Fruit fly (Drosophila melanogaster) whole organism, embryonic: ENCODE measurements around the gene Rbbp5.

Experiments used
- Adf1 ChIP-seq: fragments of 200-800 bp; sonication (Bioruptor generic); IDR thresholded peaks from 2 replicates; pipeline ENCODE4 v1.3.6; 2022; ENCODE audit warnings: missing biosample characterization, missing genetic modification characterization
- Atf6 ChIP-seq: fragments of 200-800 bp; sonication (Bioruptor generic); IDR thresholded peaks from 2 replicates; pipeline ENCODE4 v1.3.6; 2022; ENCODE audit warnings: missing biosample characterization, missing genetic modification characterization
- Blimp-1 ChIP-seq: fragments of 200-800 bp; sonication (Bioruptor generic); optimal IDR thresholded peaks from 3 replicates; lab custom pipeline; 2018; ENCODE audit warnings: missing biosample characterization, missing genetic modification characterization, mild to moderate bottlenecking, moderate library complexity, missing genetic modification reagents
- C15 ChIP-seq: fragments of 200-800 bp; sonication (Bioruptor generic); IDR thresholded peaks from 3 replicates; pipeline ENCODE4 v1.3.6; 2022; ENCODE audit warnings: missing biosample characterization, missing genetic modification characterization
- CG1024 ChIP-seq: fragments of 200-800 bp; sonication (Bioruptor generic); IDR thresholded peaks from 2 replicates; pipeline ENCODE4 v1.3.6; 2022; ENCODE audit warnings: missing biosample characterization, missing genetic modification characterization
- CG11723 ChIP-seq: fragments of 200-800 bp; sonication (Bioruptor generic); optimal IDR thresholded peaks from 2 replicates; lab custom pipeline; 2017; ENCODE audit warnings: missing biosample characterization, mild to moderate bottlenecking, missing genetic modification characterization
- CG12236 ChIP-seq: fragments of 200-800 bp; sonication (Bioruptor generic); optimal IDR thresholded peaks from 2 replicates; lab custom pipeline; 2016; ENCODE audit warnings: missing biosample characterization, missing genetic modification characterization
- CG13424 ChIP-seq: fragments of 200-800 bp; sonication (Bioruptor generic); optimal IDR thresholded peaks from 2 replicates; lab custom pipeline; 2019; ENCODE audit warnings: missing biosample characterization, mild to moderate bottlenecking, missing genetic modification characterization, moderate library complexity
- CG14667 ChIP-seq: fragments of 200-800 bp; sonication (Bioruptor generic); IDR thresholded peaks from 2 replicates; pipeline ENCODE4 v1.3.6; 2022; ENCODE audit warnings: missing biosample characterization, missing genetic modification characterization
- CG15514 ChIP-seq: fragments of 200-800 bp; sonication (Bioruptor generic); optimal IDR thresholded peaks from 3 replicates; lab custom pipeline; 2017; ENCODE audit warnings: missing biosample characterization, missing genetic modification characterization, mild to moderate bottlenecking, moderate library complexity, missing genetic modification reagents
- CG2889 ChIP-seq: fragments of 200-800 bp; sonication (Bioruptor generic); IDR thresholded peaks from 3 replicates; pipeline ENCODE4 v1.3.6; 2022; ENCODE audit warnings: missing biosample characterization, missing genetic modification characterization
- CG30020 ChIP-seq: fragments of 200-800 bp; optimal IDR thresholded peaks from 2 replicates; lab custom pipeline; 2019; ENCODE audit warnings: missing biosample characterization, mild to moderate bottlenecking, missing genetic modification characterization, moderate library complexity
- CG31224 ChIP-seq: fragments of 200-800 bp; sonication (Bioruptor generic); IDR thresholded peaks from 2 replicates; pipeline ENCODE4 v1.3.6; 2022; ENCODE audit warnings: missing biosample characterization, missing genetic modification characterization
- CG31441 ChIP-seq: fragments of 200-800 bp; sonication (Bioruptor generic); IDR thresholded peaks from 2 replicates; pipeline ENCODE4 v1.3.6; 2022; ENCODE audit warnings: missing biosample characterization, missing genetic modification characterization
- CG3847 ChIP-seq: fragments of 200-800 bp; sonication (Bioruptor generic); IDR thresholded peaks from 2 replicates; pipeline ENCODE4 v1.3.6; 2022; ENCODE audit warnings: missing biosample characterization, missing genetic modification characterization
- CG3995 ChIP-seq: fragments of 200-800 bp; sonication (Bioruptor generic); optimal IDR thresholded peaks from 3 replicates; lab custom pipeline; 2016; ENCODE audit warnings: missing biosample characterization, missing genetic modification characterization
- CG42726 ChIP-seq: fragments of 200-800 bp; sonication (Bioruptor generic); IDR thresholded peaks from 2 replicates; pipeline ENCODE4 v1.3.6; 2022; ENCODE audit warnings: missing biosample characterization, missing genetic modification characterization; ENCODE audit not compliant: partially characterized antibody
- CG4404 ChIP-seq: fragments of 200-800 bp; sonication (Bioruptor generic); IDR thresholded peaks from 2 replicates; pipeline ENCODE4 v1.3.6; 2022; ENCODE audit warnings: missing biosample characterization, missing genetic modification characterization
- CG4707 ChIP-seq: fragments of 200-800 bp; sonication (Bioruptor generic); optimal IDR thresholded peaks from 2 replicates; lab custom pipeline; 2018; ENCODE audit warnings: missing biosample characterization, mild to moderate bottlenecking, missing genetic modification characterization, moderate library complexity
- CG6254 ChIP-seq: fragments of 200-800 bp; sonication (Bioruptor generic); optimal IDR thresholded peaks from 3 replicates; lab custom pipeline; 2017; ENCODE audit warnings: mild to moderate bottlenecking, missing biosample characterization, missing genetic modification reagents, missing genetic modification characterization
- CG6813 ChIP-seq: fragments of 200-800 bp; sonication (Bioruptor generic); optimal IDR thresholded peaks from 2 replicates; lab custom pipeline; 2017; ENCODE audit warnings: missing biosample characterization, missing genetic modification characterization, mild to moderate bottlenecking, moderate library complexity, missing genetic modification reagents
- CG7556 ChIP-seq: fragments of 200-800 bp; sonication (Bioruptor generic); optimal IDR thresholded peaks from 2 replicates; lab custom pipeline; 2017; ENCODE audit warnings: missing biosample characterization, mild to moderate bottlenecking, missing genetic modification characterization
- CG8388 ChIP-seq: fragments of 200-800 bp; sonication (Bioruptor generic); optimal IDR thresholded peaks from 2 replicates; lab custom pipeline; 2019; ENCODE audit warnings: missing biosample characterization, mild to moderate bottlenecking, missing genetic modification characterization, moderate library complexity
- CG9727 ChIP-seq: fragments of 200-800 bp; sonication (Bioruptor generic); optimal IDR thresholded peaks from 3 replicates; lab custom pipeline; 2017; ENCODE audit warnings: missing biosample characterization, mild to moderate bottlenecking, missing genetic modification characterization
- Camta ChIP-seq: fragments of 200-800 bp; sonication (Bioruptor generic); optimal IDR thresholded peaks from 2 replicates; lab custom pipeline; 2016; ENCODE audit warnings: missing biosample characterization, missing genetic modification characterization
- E2f1 ChIP-seq: fragments of 200-800 bp; sonication (Bioruptor generic); IDR thresholded peaks from 2 replicates; pipeline ENCODE4 v1.3.6; 2022; ENCODE audit warnings: missing biosample characterization, missing genetic modification characterization
- GATAe ChIP-seq: fragments of 200-800 bp; sonication (Bioruptor generic); conservative IDR thresholded peaks from 2 replicates; pipeline ENCODE4 v1.3.6; 2022; ENCODE audit warnings: missing biosample characterization, missing genetic modification characterization
- HLH54F ChIP-seq: fragments of 200-800 bp; sonication (Bioruptor generic); optimal IDR thresholded peaks from 3 replicates; lab custom pipeline; 2016; ENCODE audit warnings: missing biosample characterization, missing genetic modification characterization
- Hr39 ChIP-seq: fragments of >200 bp; optimal IDR thresholded peaks from 2 replicates; lab custom pipeline; 2017
- MBD-R2 ChIP-seq: fragments of 200-800 bp; sonication (Bioruptor generic); IDR thresholded peaks from 2 replicates; pipeline ENCODE4 v1.3.6; 2022; ENCODE audit warnings: missing biosample characterization, missing genetic modification characterization
- Med ChIP-seq: fragments of 200-800 bp; sonication (Bioruptor generic); peaks from one replicate; lab custom pipeline; 2016; ENCODE audit warnings: missing biosample characterization, missing genetic modification characterization, mild to moderate bottlenecking, inconsistent platforms, moderate library complexity
- Mes4 ChIP-seq: fragments of 200-800 bp; sonication (Bioruptor generic); optimal IDR thresholded peaks from 2 replicates; lab custom pipeline; 2016; ENCODE audit warnings: missing biosample characterization, missing genetic modification characterization
- Neu2 ChIP-seq: fragments of 200-800 bp; sonication (Bioruptor generic); optimal IDR thresholded peaks from 3 replicates; lab custom pipeline; 2016; ENCODE audit warnings: missing biosample characterization, missing genetic modification characterization, borderline replicate concordance
- Poxn ChIP-seq: fragments of 200-800 bp; sonication (Bioruptor generic); IDR thresholded peaks from 2 replicates; pipeline ENCODE4 v1.3.6; 2022; ENCODE audit warnings: missing biosample characterization, missing genetic modification characterization
- Ravus ChIP-seq: fragments of 200-800 bp; sonication (Bioruptor generic); IDR thresholded peaks from 2 replicates; pipeline ENCODE4 v1.3.6; 2022; ENCODE audit warnings: missing biosample characterization, missing genetic modification characterization
- Sry-δ ChIP-seq: fragments of 200-800 bp; sonication (Bioruptor generic); optimal IDR thresholded peaks from 2 replicates; lab custom pipeline; 2016; ENCODE audit warnings: missing biosample characterization, missing genetic modification characterization
- Xbp1 ChIP-seq: fragments of 200-800 bp; sonication (Bioruptor generic); optimal IDR thresholded peaks from 3 replicates; lab custom pipeline; 2016; ENCODE audit warnings: missing biosample characterization, mild to moderate bottlenecking, missing genetic modification characterization
- az2 ChIP-seq: fragments of 200-800 bp; sonication (Bioruptor generic); optimal IDR thresholded peaks from 3 replicates; lab custom pipeline; 2016; ENCODE audit warnings: missing biosample characterization, missing genetic modification characterization
- caup ChIP-seq: fragments of 200-800 bp; sonication (Bioruptor generic); optimal IDR thresholded peaks from 3 replicates; lab custom pipeline; 2017; ENCODE audit warnings: missing biosample characterization, mild to moderate bottlenecking, missing genetic modification characterization, moderate library complexity; ENCODE audit not compliant: severe bottlenecking
- emc ChIP-seq: fragments of 200-800 bp; sonication (Bioruptor generic); optimal IDR thresholded peaks from 2 replicates; lab custom pipeline; 2016; ENCODE audit warnings: missing biosample characterization, missing genetic modification characterization
- en ChIP-seq: fragments of 200-800 bp; sonication (Bioruptor generic); optimal IDR thresholded peaks from 2 replicates; lab custom pipeline; 2016; ENCODE audit warnings: missing biosample characterization, missing genetic modification characterization
- esg ChIP-seq: fragments of 200-800 bp; sonication (Bioruptor generic); conservative IDR thresholded peaks from 2 replicates; pipeline ENCODE4 v1.3.6; 2022; ENCODE audit warnings: missing biosample characterization, missing genetic modification characterization
- exex ChIP-seq: fragments of 200-800 bp; sonication (Bioruptor generic); optimal IDR thresholded peaks from 4 replicates; lab custom pipeline; 2018; ENCODE audit warnings: missing biosample characterization, mild to moderate bottlenecking, missing genetic modification characterization, moderate library complexity
- grau ChIP-seq: fragments of 200-800 bp; optimal IDR thresholded peaks from 3 replicates; lab custom pipeline; 2019; ENCODE audit warnings: missing biosample characterization, mild to moderate bottlenecking, missing genetic modification characterization, moderate library complexity
- ken ChIP-seq: fragments of 200-800 bp; sonication (Bioruptor generic); IDR thresholded peaks from 3 replicates; pipeline ENCODE4 v1.3.6; 2022; ENCODE audit warnings: missing biosample characterization, missing genetic modification characterization
- psq ChIP-seq: fragments of 200-800 bp; sonication (Bioruptor generic); optimal IDR thresholded peaks from 2 replicates; lab custom pipeline; 2017; ENCODE audit warnings: missing biosample characterization, missing genetic modification characterization
- sc ChIP-seq, 3 experiments: fragments of >200 bp in 2 of 3; fragments of 200-800 bp in 1 of 3; sonication (Bioruptor generic) in 1 of 3; optimal IDR thresholded peaks; 2 replicates in 2 of 3; 3 replicates in 1 of 3; lab custom pipeline; 2017; ENCODE audit warnings: mild to moderate bottlenecking in 1 of 3, missing biosample characterization in 1 of 3, missing genetic modification characterization in 1 of 3, missing genetic modification reagents in 1 of 3
- schlank ChIP-seq: fragments of 200-800 bp; sonication (Bioruptor generic); optimal IDR thresholded peaks from 2 replicates; lab custom pipeline; 2018; ENCODE audit warnings: missing biosample characterization, mild to moderate bottlenecking, missing genetic modification characterization
- vnd ChIP-seq: fragments of 200-800 bp; sonication (Bioruptor generic); IDR thresholded peaks from 3 replicates; pipeline ENCODE4 v1.3.6; 2022; ENCODE audit warnings: missing biosample characterization, missing genetic modification characterization; ENCODE audit not compliant: partially characterized antibody
- z ChIP-seq: fragments of 200-800 bp; sonication (Bioruptor generic); IDR thresholded peaks from 3 replicates; pipeline ENCODE4 v1.3.6; 2022; ENCODE audit warnings: missing biosample characterization, missing genetic modification characterization

Rbbp5 gene

dm6 chr3L:20395257-20395909 lies 47.6 kb upstream of the Rbbp5 start (continued):
- TF ChIP-seq esg (GFP tag; lab: Robert Waterston, UW) (no peak), CG42726 (no peak), CG13424 (tag; lab: Kevin White, UChicago) (peak; percentile 26), CG8388 (GFP tag; lab: Kevin White, UChicago) (no peak), CG6813 (GFP tag; lab: Kevin White, UChicago) (no peak), Ravus (no peak), CG7556 (GFP tag; lab: Kevin White, UChicago) (peak; percentile 51), Poxn (no peak), az2 (GFP tag; lab: Kevin White, UChicago) (no peak), emc (GFP tag; lab: Kevin White, UChicago) (peak; percentile 56), CG12236 (no peak), CG9727 (GFP tag; lab: Kevin White, UChicago) (peak; percentile 57), CG14667 (GFP tag; lab: Robert Waterston, UW) (no peak), grau (tag; lab: Kevin White, UChicago) (peak; percentile 64), CG11723 (GFP tag; lab: Kevin White, UChicago) (no peak), CG2889 (no peak), CG30020 (tag; lab: Kevin White, UChicago) (no peak), CG31441 (GFP tag; lab: Robert Waterston, UW) (0 out of 2 replicates have a peak, but pooled peaks have one; percentile 24), schlank (tag; lab: Kevin White, UChicago) (no peak), CG4707 (GFP tag; lab: Kevin White, UChicago) (no peak), en (GFP tag; lab: Kevin White, UChicago) (no peak), C15 (GFP tag; lab: Robert Waterston, UW) (no peak), Sry-δ (GFP tag; lab: Kevin White, UChicago) (no peak), GATAe (GFP tag; lab: Robert Waterston, UW) (no peak; the same call in 1 of the 2 replicates), exex (tag; lab: Kevin White, UChicago) (peak; percentile 71), z (GFP tag; lab: Robert Waterston, UW) (no peak), CG4404 (no peak), Neu2 (GFP tag; lab: Kevin White, UChicago) (no peak), CG1024 (no peak), HLH54F (GFP tag; lab: Kevin White, UChicago) (peak; percentile 45), sc (optimal IDR thresholded peaks at IDR 0.05; lab: Kevin White, UChicago) (no peak), sc (GFP tag; optimal IDR thresholded peaks at IDR 0.05; lab: Kevin White, UChicago) (no peak), Hr39 (lab: Kevin White, UChicago) (no peak), ken (GFP tag; lab: Robert Waterston, UW) (0 out of 3 replicates have a peak, but pooled peaks have one; percentile 3), E2f1 (GFP tag; lab: Robert Waterston, UW) (peak; percentile 54; the same call in 1 of the 2 replicates), CG6254 (GFP tag; lab: Kevin White, UChicago) (no peak), Camta (GFP tag; lab: Kevin White, UChicago) (no peak), MBD-R2 (GFP tag; lab: Robert Waterston, UW) (peak; percentile 42; the same call in 1 of the 2 replicates), Xbp1 (GFP tag; lab: Kevin White, UChicago) (peak; percentile 40), psq (GFP tag; lab: Kevin White, UChicago) (no peak), vnd (GFP tag; lab: Robert Waterston, UW) (peak; percentile 28; the same call in 1 of the 3 replicates), Mes4 (no peak), CG31224 (GFP tag; lab: Robert Waterston, UW) (no peak), caup (GFP tag; lab: Kevin White, UChicago) (peak; percentile 46), Med (GFP tag; lab: Kevin White, UChicago) (peak; percentile 87), CG3847 (GFP tag; lab: Robert Waterston, UW) (no peak), Blimp-1 (no peak), CG3995 (peak; percentile 95), Atf6 (peak; percentile 75), Adf1 (GFP tag; lab: Robert Waterston, UW) (peak; percentile 55), CG15514 (GFP tag; lab: Kevin White, UChicago) (peak; percentile 38)
